Fruit fly (Drosophila melanogaster) whole organism, prepupa: Measurements from ENCODE around the gene CG1578.
A peak's percentile ranks its signal among the peaks of the same experiment; 100 is the strongest.

ENCODE experiments used
- Blimp-1 ChIP-seq: fragments of 200-800 bp; sonication (Bioruptor generic); optimal IDR thresholded peaks from 3 replicates; lab custom pipeline; 2017; ENCODE audit warnings: missing biosample characterization, missing genetic modification characterization, mild to moderate bottlenecking, moderate library complexity, missing genetic modification reagents
- CG10669 ChIP-seq: fragments of 200-800 bp; sonication (Bioruptor generic); optimal IDR thresholded peaks from 3 replicates; lab custom pipeline; 2018; ENCODE audit warnings: missing biosample characterization, mild to moderate bottlenecking, missing genetic modification characterization, moderate library complexity
- CG11902 ChIP-seq: fragments of 200-800 bp; sonication (Bioruptor generic); optimal IDR thresholded peaks from 3 replicates; lab custom pipeline; 2016; ENCODE audit warnings: missing biosample characterization, missing genetic modification characterization
- CG32006 ChIP-seq: fragments of 200-800 bp; sonication (Bioruptor generic); optimal IDR thresholded peaks from 3 replicates; lab custom pipeline; 2017; ENCODE audit warnings: missing biosample characterization, mild to moderate bottlenecking, missing genetic modification characterization
- CG34406 ChIP-seq: fragments of 200-800 bp; sonication (Bioruptor generic); optimal IDR thresholded peaks from 3 replicates; lab custom pipeline; 2016; ENCODE audit warnings: missing biosample characterization, missing genetic modification characterization
- CG4318 ChIP-seq: fragments of 200-800 bp; sonication (Bioruptor generic); optimal IDR thresholded peaks from 3 replicates; lab custom pipeline; 2017; ENCODE audit warnings: missing biosample characterization, mild to moderate bottlenecking, missing genetic modification characterization
- CG7368 ChIP-seq: fragments of 200-800 bp; sonication (Bioruptor generic); optimal IDR thresholded peaks from 3 replicates; lab custom pipeline; 2016; ENCODE audit warnings: missing biosample characterization, missing genetic modification characterization
- CG9139 ChIP-seq: fragments of 200-800 bp; sonication (Bioruptor generic); optimal IDR thresholded peaks from 3 replicates; lab custom pipeline; 2017; ENCODE audit warnings: missing biosample characterization, mild to moderate bottlenecking, missing genetic modification characterization
- Eip78C ChIP-seq: fragments of 200-800 bp; sonication (Bioruptor generic); peaks from one replicate; lab custom pipeline; 2016; ENCODE audit warnings: missing biosample characterization, missing genetic modification characterization
- Eip93F ChIP-seq: fragments of 200-800 bp; sonication (Bioruptor generic); optimal IDR thresholded peaks from 2 replicates; lab custom pipeline; 2016; ENCODE audit warnings: missing biosample characterization, mild to moderate bottlenecking, missing genetic modification characterization
- Hr38 ChIP-seq: sonication (Bioruptor generic); optimal IDR thresholded peaks from 2 replicates; lab custom pipeline; 2016; ENCODE audit warnings: missing biosample characterization, missing genetic modification characterization
- Hr39 ChIP-seq: fragments of 200-800 bp; sonication (Bioruptor generic); optimal IDR thresholded peaks from 2 replicates; lab custom pipeline; 2016; ENCODE audit warnings: missing biosample characterization, missing genetic modification characterization
- OdsH ChIP-seq: fragments of 200-800 bp; sonication (Bioruptor generic); optimal IDR thresholded peaks from 3 replicates; lab custom pipeline; 2016; ENCODE audit warnings: missing biosample characterization, missing genetic modification characterization
- Smox ChIP-seq: fragments of 200-800 bp; sonication (Bioruptor generic); optimal IDR thresholded peaks from 3 replicates; lab custom pipeline; 2016; ENCODE audit warnings: missing biosample characterization, missing genetic modification characterization
- achi ChIP-seq: fragments of 200-800 bp; sonication (Bioruptor generic); optimal IDR thresholded peaks from 3 replicates; lab custom pipeline; 2016; ENCODE audit warnings: missing biosample characterization, missing genetic modification characterization
- acj6 ChIP-seq: fragments of 200-800 bp; sonication (Bioruptor generic); optimal IDR thresholded peaks from 3 replicates; lab custom pipeline; 2016; ENCODE audit warnings: missing biosample characterization, missing genetic modification characterization
- dsx ChIP-seq: fragments of 200-800 bp; optimal IDR thresholded peaks from 3 replicates; lab custom pipeline; 2019; ENCODE audit warnings: missing biosample characterization, mild to moderate bottlenecking, missing genetic modification characterization, moderate library complexity; ENCODE audit not compliant: poor library complexity, severe bottlenecking
- eg ChIP-seq: fragments of 200-800 bp; sonication (Bioruptor generic); IDR thresholded peaks from 3 replicates; pipeline ENCODE4 v1.3.6; 2022; ENCODE audit warnings: missing biosample characterization, missing genetic modification characterization
- esn ChIP-seq: fragments of 200-800 bp; sonication (Bioruptor generic); optimal IDR thresholded peaks from 2 replicates; lab custom pipeline; 2016; ENCODE audit warnings: missing biosample characterization, mild to moderate bottlenecking, missing genetic modification characterization, moderate library complexity
- fd85E ChIP-seq: fragments of 200-800 bp; sonication (Bioruptor generic); optimal IDR thresholded peaks from 3 replicates; lab custom pipeline; 2016; ENCODE audit warnings: missing biosample characterization, missing genetic modification characterization
- fkh ChIP-seq: fragments of 200-800 bp; sonication (Bioruptor generic); optimal IDR thresholded peaks from 3 replicates; lab custom pipeline; 2017; ENCODE audit warnings: missing biosample characterization, mild to moderate bottlenecking, missing genetic modification characterization, moderate library complexity
- pdm3 ChIP-seq: fragments of 200-800 bp; sonication (Bioruptor generic); optimal IDR thresholded peaks from 3 replicates; lab custom pipeline; 2016; ENCODE audit warnings: missing biosample characterization, missing genetic modification characterization
- salr ChIP-seq, 2 experiments: fragments of 200-800 bp; sonication (Bioruptor generic); optimal IDR thresholded peaks; 3 replicates each; lab custom pipeline; 2016 to 2018; ENCODE audit warnings: missing biosample characterization in 2 of 2, missing genetic modification characterization in 2 of 2, mild to moderate bottlenecking in 1 of 2
- ss ChIP-seq, 2 experiments: fragments of 200-800 bp; sonication (Bioruptor generic); optimal IDR thresholded peaks; 2 replicates in 1 of 2; 3 replicates in 1 of 2; lab custom pipeline; 2017 to 2018; ENCODE audit warnings: mild to moderate bottlenecking in 2 of 2, missing biosample characterization in 2 of 2, missing genetic modification characterization in 2 of 2, moderate library complexity in 1 of 2
- svp ChIP-seq: fragments of 200-800 bp; sonication (Bioruptor generic); peaks from one replicate; lab custom pipeline; 2016; ENCODE audit warnings: missing biosample characterization, missing genetic modification characterization
- vri ChIP-seq: fragments of 200-800 bp; sonication (Bioruptor generic); optimal IDR thresholded peaks from 3 replicates; lab custom pipeline; 2016; ENCODE audit warnings: missing biosample characterization, mild to moderate bottlenecking, missing genetic modification characterization

The CG1578 gene

dm6 chrX:11817183-11817972, 1.0 kb upstream of the CG1578 start (continued):
- TF ChIP-seq Smox (GFP tag; lab: Kevin White, UChicago) (no peak), fd85E (GFP tag; lab: Kevin White, UChicago) (no peak), esn (no peak), achi (GFP tag; lab: Kevin White, UChicago) (no peak), acj6 (GFP tag; lab: Kevin White, UChicago) (no peak), Hr39 (GFP tag; lab: Kevin White, UChicago) (no peak), salr (GFP tag; optimal IDR thresholded peaks at IDR 0.05; lab: Kevin White, UChicago) (no peak), CG4318 (GFP tag; lab: Kevin White, UChicago) (no peak), OdsH (GFP tag; lab: Kevin White, UChicago) (no peak), svp (GFP tag; lab: Kevin White, UChicago) (peak; percentile 23), dsx (GFP tag; lab: Kevin White, UChicago) (peak; percentile 14), Eip93F (GFP tag; lab: Kevin White, UChicago) (no peak), CG34406 (GFP tag; lab: Kevin White, UChicago) (no peak), ss (GFP tag; optimal IDR thresholded peaks at IDR 0.05; lab: Kevin White, UChicago) (peak; percentile 6 to 41), eg (GFP tag; lab: Robert Waterston, UW) (peak; percentile 39; the same call in 1 of the 3 replicates), CG11902 (GFP tag; lab: Kevin White, UChicago) (no peak), pdm3 (GFP tag; lab: Kevin White, UChicago) (no peak)

DNA sequence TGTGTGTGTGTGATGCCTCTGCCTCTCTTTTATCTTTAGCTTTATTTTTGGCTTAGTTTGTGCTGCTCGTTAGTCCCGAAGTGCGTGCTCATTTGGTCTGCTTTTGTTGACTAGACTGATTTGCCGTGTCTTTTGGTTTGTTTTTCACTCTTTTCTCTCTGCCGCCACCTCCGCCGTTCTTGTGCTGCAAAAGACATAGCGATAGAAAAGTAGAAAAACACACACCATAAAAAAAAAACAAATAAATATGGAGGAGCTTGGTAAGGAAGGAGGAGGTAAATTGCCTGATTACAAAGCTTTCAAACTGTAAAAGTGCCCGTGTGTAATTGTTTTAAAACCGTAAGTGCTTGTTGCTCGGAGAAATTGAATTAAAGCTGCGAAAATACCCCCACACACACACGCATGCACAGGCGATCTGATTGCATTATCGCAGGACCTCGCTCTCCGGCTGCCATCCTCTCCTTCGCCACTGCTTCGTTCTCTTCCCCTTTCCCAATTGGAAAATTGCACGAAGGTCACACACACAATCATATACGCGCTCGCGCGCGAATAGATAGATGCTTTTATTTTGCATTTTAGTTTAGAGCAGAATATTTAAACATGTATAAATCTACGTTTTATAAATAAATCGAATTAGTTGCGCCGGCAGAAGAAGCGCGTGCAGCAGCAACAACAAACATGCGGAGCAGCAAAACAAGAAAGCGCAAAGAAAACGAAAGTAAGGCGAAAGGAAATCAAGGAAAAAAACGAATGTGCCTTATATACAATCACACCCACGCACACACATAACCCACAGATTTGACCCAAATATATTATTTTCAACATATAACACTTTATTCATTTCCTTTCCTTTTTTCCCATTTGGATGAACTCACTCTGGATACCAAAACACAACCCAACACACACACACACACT, 738 bp downstream of the CG1578 start:
- TF ChIP-seq fkh (GFP tag; lab: Kevin White, UChicago) (peak; percentile 15), CG10669 (GFP tag; lab: Kevin White, UChicago) (no peak), Blimp-1 (GFP tag; lab: Kevin White, UChicago) (peak; percentile 92), Eip78C (GFP tag; lab: Kevin White, UChicago) (peak; percentile 39), eg (GFP tag; lab: Robert Waterston, UW) (0 out of 3 replicates have a peak, but pooled peaks have one; percentile 31), svp (GFP tag; lab: Kevin White, UChicago) (peak; percentile 66), pdm3 (GFP tag; lab: Kevin White, UChicago) (no peak)
- TF ChIP-seq, all 60 proteins: peak for 5

dm6 chrX:11813721-11814161, 2.6 kb downstream of the CG1578 start:
- peak; percentile 51 for TF ChIP-seq Eip78C (GFP tag; lab: Kevin White, UChicago)
- TF ChIP-seq Hr38 (GFP tag; lab: Kevin White, UChicago) = no peak
- peak; percentile 24 for TF ChIP-seq CG32006 (GFP tag; lab: Kevin White, UChicago)
- no peak for TF ChIP-seq Hr39 (GFP tag; lab: Kevin White, UChicago)
- no peak for TF ChIP-seq CG7368
- TF ChIP-seq vri (GFP tag; lab: Kevin White, UChicago) = peak; percentile 24
- peak; percentile 97 for TF ChIP-seq svp (GFP tag; lab: Kevin White, UChicago)
- no peak for TF ChIP-seq CG9139 (GFP tag; lab: Kevin White, UChicago)
- TF ChIP-seq ss (GFP tag; optimal IDR thresholded peaks at IDR 0.05; lab: Kevin White, UChicago) = peak in 1 of 2 experiments; percentile 44
- TF ChIP-seq OdsH (GFP tag; lab: Kevin White, UChicago) = peak; percentile 5
- no peak for TF ChIP-seq fkh (GFP tag; lab: Kevin White, UChicago)

- no peak for TF ChIP-seq CG4318 (GFP tag; lab: Kevin White, UChicago)
- peak; percentile 44 for TF ChIP-seq vri (GFP tag; lab: Kevin White, UChicago)
- peak; percentile 54 for TF ChIP-seq fkh (GFP tag; lab: Kevin White, UChicago)
These were observed 3.5 kb downstream of the CG1578 start for dm6 chrX:11812828-11813227.
